Fruit fly (Drosophila melanogaster) whole organism, embryonic: ENCODE results near the gene Idi.

Experiments used
- Abd-B ChIP-seq: fragments of 200-800 bp; sonication (Bioruptor generic); optimal IDR thresholded peaks from 2 replicates; lab custom pipeline; 2018; ENCODE audit warnings: missing biosample characterization, mild to moderate bottlenecking, missing genetic modification characterization, moderate library complexity
- Awh ChIP-seq: fragments of 200-800 bp; sonication (Bioruptor generic); IDR thresholded peaks from 2 replicates; pipeline ENCODE4, ENCODE4 v1.3.6; 2022; ENCODE audit warnings: missing biosample characterization, missing genetic modification characterization
- Blimp-1 ChIP-seq: fragments of 200-800 bp; sonication (Bioruptor generic); optimal IDR thresholded peaks from 3 replicates; lab custom pipeline; 2018; ENCODE audit warnings: missing biosample characterization, missing genetic modification characterization, mild to moderate bottlenecking, moderate library complexity, missing genetic modification reagents
- BtbVII ChIP-seq: fragments of 200-800 bp; sonication (Bioruptor generic); optimal IDR thresholded peaks from 3 replicates; lab custom pipeline; 2017; ENCODE audit warnings: missing biosample characterization, mild to moderate bottlenecking, missing genetic modification characterization
- CG12236 ChIP-seq: fragments of 200-800 bp; sonication (Bioruptor generic); optimal IDR thresholded peaks from 2 replicates; lab custom pipeline; 2016; ENCODE audit warnings: missing biosample characterization, missing genetic modification characterization
- CG14441 ChIP-seq: fragments of 200-800 bp; sonication (Bioruptor generic); IDR thresholded peaks from 2 replicates; pipeline ENCODE4 v1.3.6; 2022; ENCODE audit warnings: missing biosample characterization, missing genetic modification characterization
- CG15514 ChIP-seq: fragments of 200-800 bp; sonication (Bioruptor generic); optimal IDR thresholded peaks from 3 replicates; lab custom pipeline; 2017; ENCODE audit warnings: missing biosample characterization, missing genetic modification characterization, mild to moderate bottlenecking, moderate library complexity, missing genetic modification reagents
- CG17568 ChIP-seq: fragments of 200-800 bp; sonication (Bioruptor generic); optimal IDR thresholded peaks from 2 replicates; lab custom pipeline; 2018; ENCODE audit warnings: missing biosample characterization, mild to moderate bottlenecking, missing genetic modification characterization, moderate library complexity
- CG1792 ChIP-seq: fragments of 200-800 bp; sonication (Bioruptor generic); optimal IDR thresholded peaks from 2 replicates; lab custom pipeline; 2016; ENCODE audit warnings: missing biosample characterization, missing genetic modification characterization
- CG18764 ChIP-seq: fragments of 200-800 bp; sonication (Bioruptor generic); optimal IDR thresholded peaks from 3 replicates; lab custom pipeline; 2016; ENCODE audit warnings: missing biosample characterization, missing genetic modification characterization
- CG2199 ChIP-seq: fragments of 200-800 bp; sonication (Bioruptor generic); IDR thresholded peaks from 3 replicates; pipeline ENCODE4 v1.3.6; 2022; ENCODE audit warnings: missing biosample characterization, missing genetic modification characterization
- CG2875 ChIP-seq: fragments of 200-800 bp; sonication (Bioruptor generic); optimal IDR thresholded peaks from 2 replicates; lab custom pipeline; 2017; ENCODE audit warnings: missing biosample characterization, mild to moderate bottlenecking, missing genetic modification characterization, missing genetic modification reagents
- CG2889 ChIP-seq: fragments of 200-800 bp; sonication (Bioruptor generic); IDR thresholded peaks from 3 replicates; pipeline ENCODE4 v1.3.6; 2022; ENCODE audit warnings: missing biosample characterization, missing genetic modification characterization
- CG34376 ChIP-seq: fragments of 200-800 bp; sonication (Bioruptor generic); optimal IDR thresholded peaks from 2 replicates; lab custom pipeline; 2018; ENCODE audit warnings: missing biosample characterization, mild to moderate bottlenecking, missing genetic modification characterization
- CG4282 ChIP-seq: fragments of 200-800 bp; sonication (Bioruptor generic); optimal IDR thresholded peaks from 2 replicates; lab custom pipeline; 2016; ENCODE audit warnings: missing biosample characterization, missing genetic modification characterization
- CG7928 ChIP-seq: fragments of 200-800 bp; sonication (Bioruptor generic); optimal IDR thresholded peaks from 2 replicates; lab custom pipeline; 2017; ENCODE audit warnings: missing biosample characterization, mild to moderate bottlenecking, missing genetic modification characterization
- Deaf1 ChIP-seq: fragments of 200-800 bp; optimal IDR thresholded peaks from 3 replicates; lab custom pipeline; 2019; ENCODE audit warnings: missing biosample characterization, mild to moderate bottlenecking, missing genetic modification characterization, moderate library complexity
- E2f1 ChIP-seq: fragments of 200-800 bp; sonication (Bioruptor generic); IDR thresholded peaks from 2 replicates; pipeline ENCODE4 v1.3.6; 2022; ENCODE audit warnings: missing biosample characterization, missing genetic modification characterization
- HLH4C ChIP-seq: fragments of 200-800 bp; sonication (Bioruptor generic); IDR thresholded peaks from 3 replicates; pipeline ENCODE4 v1.3.6; 2022; ENCODE audit warnings: missing biosample characterization, missing genetic modification characterization; ENCODE audit not compliant: partially characterized antibody
- Hmx ChIP-seq: fragments of 200-800 bp; sonication (Bioruptor generic); optimal IDR thresholded peaks from 2 replicates; lab custom pipeline; 2016; ENCODE audit warnings: missing biosample characterization, missing genetic modification characterization
- Hr3 ChIP-seq: fragments of 200-800 bp; sonication (Bioruptor generic); optimal IDR thresholded peaks from 3 replicates; lab custom pipeline; 2016; ENCODE audit warnings: missing biosample characterization, missing genetic modification characterization
- Hr78 ChIP-seq, 2 experiments: fragments of 200-800 bp in 1 of 2; fragments of >200 bp in 1 of 2; sonication (Bioruptor generic) in 1 of 2; optimal IDR thresholded peaks; 2 replicates each; lab custom pipeline; 2017 to 2019; ENCODE audit warnings: missing biosample characterization in 2 of 2, missing genetic modification characterization in 2 of 2, mild to moderate bottlenecking in 1 of 2, moderate library complexity in 1 of 2
- Lpt ChIP-seq: fragments of >200 bp; optimal IDR thresholded peaks from 2 replicates; lab custom pipeline; 2018; ENCODE audit warnings: missing biosample characterization, missing genetic modification characterization
- Neu2 ChIP-seq: fragments of 200-800 bp; sonication (Bioruptor generic); optimal IDR thresholded peaks from 3 replicates; lab custom pipeline; 2016; ENCODE audit warnings: missing biosample characterization, missing genetic modification characterization, borderline replicate concordance
- Oli ChIP-seq: fragments of 200-800 bp; sonication (Bioruptor generic); optimal IDR thresholded peaks from 2 replicates; lab custom pipeline; 2018; ENCODE audit warnings: missing biosample characterization, mild to moderate bottlenecking, missing genetic modification characterization, moderate library complexity
- Sox100B ChIP-seq: fragments of 200-800 bp; sonication (Bioruptor generic); optimal IDR thresholded peaks from 3 replicates; lab custom pipeline; 2018; ENCODE audit warnings: missing biosample characterization, mild to moderate bottlenecking, missing genetic modification characterization
- Ssrp ChIP-seq: fragments of 200-800 bp; sonication (Bioruptor generic); optimal IDR thresholded peaks from 2 replicates; lab custom pipeline; 2018; ENCODE audit warnings: missing biosample characterization, mild to moderate bottlenecking, missing genetic modification characterization, moderate library complexity
- Tbp ChIP-seq: fragments of >200 bp; optimal IDR thresholded peaks from 2 replicates; lab custom pipeline; 2018; ENCODE audit warnings: missing biosample characterization, missing genetic modification characterization
- Usf ChIP-seq: fragments of 200-800 bp; sonication (Bioruptor generic); optimal IDR thresholded peaks from 2 replicates; lab custom pipeline; 2017; ENCODE audit warnings: missing genotype, missing biosample characterization, missing genetic modification characterization
- al ChIP-seq: fragments of 200-800 bp; sonication (Bioruptor generic); IDR thresholded peaks from 2 replicates; pipeline ENCODE4 v1.3.6; 2022; ENCODE audit warnings: missing biosample characterization, missing genetic modification characterization
- bab2 ChIP-seq: fragments of 200-800 bp; sonication (Bioruptor generic); optimal IDR thresholded peaks from 2 replicates; lab custom pipeline; 2016; ENCODE audit warnings: missing biosample characterization, missing genetic modification characterization
- cg ChIP-seq: fragments of 200-800 bp; sonication (Bioruptor generic); optimal IDR thresholded peaks from 3 replicates; lab custom pipeline; 2019; ENCODE audit warnings: missing biosample characterization, mild to moderate bottlenecking, missing genetic modification characterization, moderate library complexity
- ci ChIP-seq: fragments of 200-800 bp; sonication (Bioruptor generic); IDR thresholded peaks from 3 replicates; pipeline ENCODE4 v1.3.6; 2022; ENCODE audit warnings: missing biosample characterization, missing genetic modification characterization
- cwo ChIP-seq: fragments of 200-800 bp; sonication (Bioruptor generic); optimal IDR thresholded peaks from 3 replicates; lab custom pipeline; 2017; ENCODE audit warnings: missing biosample characterization, missing genetic modification characterization, mild to moderate bottlenecking, moderate library complexity, missing genetic modification reagents
- ewg ChIP-seq: fragments of 200-800 bp; sonication (Bioruptor generic); optimal IDR thresholded peaks from 3 replicates; lab custom pipeline; 2017; ENCODE audit warnings: mild to moderate bottlenecking, missing biosample characterization, missing genetic modification reagents, missing genetic modification characterization
- gfzf ChIP-seq: fragments of 200-800 bp; sonication (Bioruptor generic); optimal IDR thresholded peaks from 2 replicates; lab custom pipeline; 2016; ENCODE audit warnings: missing biosample characterization, mild to moderate bottlenecking, missing genetic modification characterization, moderate library complexity
- gsb-n ChIP-seq: fragments of 200-800 bp; sonication (Bioruptor generic); optimal IDR thresholded peaks from 3 replicates; lab custom pipeline; 2018; ENCODE audit warnings: missing biosample characterization, mild to moderate bottlenecking, missing genetic modification characterization
- her ChIP-seq: fragments of 200-800 bp; sonication (Bioruptor generic); optimal IDR thresholded peaks from 2 replicates; lab custom pipeline; 2016; ENCODE audit warnings: missing biosample characterization, missing genetic modification characterization
- insv ChIP-seq, 2 experiments: fragments of 200-800 bp; sonication (Bioruptor generic); optimal IDR thresholded peaks; 3 replicates each; lab custom pipeline; 2016 to 2018; ENCODE audit warnings: missing biosample characterization in 2 of 2, missing genetic modification characterization in 2 of 2
- jing ChIP-seq: fragments of 200-800 bp; sonication (Bioruptor generic); optimal IDR thresholded peaks from 2 replicates; lab custom pipeline; 2018; ENCODE audit warnings: missing biosample characterization, mild to moderate bottlenecking, missing genetic modification characterization
- lov ChIP-seq, 2 experiments: fragments of 200-800 bp in 1 of 2; fragments of >200 bp in 1 of 2; sonication (Bioruptor generic) in 1 of 2; IDR thresholded peaks in 1 of 2; optimal IDR thresholded peaks in 1 of 2; 2 replicates in 1 of 2; 3 replicates in 1 of 2; pipeline versions ENCODE4 v1.3.6 to Lab custom; 2017 to 2022; ENCODE audit warnings: missing biosample characterization in 1 of 2, missing genetic modification characterization in 1 of 2
- pfk ChIP-seq: fragments of 200-800 bp; sonication (Bioruptor generic); optimal IDR thresholded peaks from 2 replicates; lab custom pipeline; 2018; ENCODE audit warnings: missing biosample characterization, mild to moderate bottlenecking, missing genetic modification characterization, moderate library complexity
- pita ChIP-seq: fragments of 200-800 bp; sonication (Bioruptor generic); optimal IDR thresholded peaks from 2 replicates; lab custom pipeline; 2017; ENCODE audit warnings: missing biosample characterization, mild to moderate bottlenecking, missing genetic modification characterization
- pros ChIP-seq: fragments of 200-800 bp; sonication (Bioruptor generic); optimal IDR thresholded peaks from 3 replicates; lab custom pipeline; 2019; ENCODE audit warnings: missing biosample characterization, mild to moderate bottlenecking, missing genetic modification characterization, moderate library complexity
- pzg ChIP-seq: fragments of 200-800 bp; sonication (Bioruptor generic); optimal IDR thresholded peaks from 3 replicates; lab custom pipeline; 2018; ENCODE audit warnings: missing biosample characterization, mild to moderate bottlenecking, missing genetic modification characterization, moderate library complexity
- repo ChIP-seq: fragments of 200-800 bp; sonication (Bioruptor generic); optimal IDR thresholded peaks from 2 replicates; lab custom pipeline; 2016; ENCODE audit warnings: missing biosample characterization, missing genetic modification characterization
- salm ChIP-seq: fragments of 200-800 bp; sonication (Bioruptor generic); optimal IDR thresholded peaks from 2 replicates; lab custom pipeline; 2018; ENCODE audit warnings: missing biosample characterization, mild to moderate bottlenecking, missing genetic modification characterization
- sisA ChIP-seq: fragments of 200-800 bp; sonication (Bioruptor generic); IDR thresholded peaks from 2 replicates; pipeline ENCODE4 v1.3.6; 2022; ENCODE audit warnings: missing biosample characterization, missing genetic modification characterization

Idi gene

DNA sequence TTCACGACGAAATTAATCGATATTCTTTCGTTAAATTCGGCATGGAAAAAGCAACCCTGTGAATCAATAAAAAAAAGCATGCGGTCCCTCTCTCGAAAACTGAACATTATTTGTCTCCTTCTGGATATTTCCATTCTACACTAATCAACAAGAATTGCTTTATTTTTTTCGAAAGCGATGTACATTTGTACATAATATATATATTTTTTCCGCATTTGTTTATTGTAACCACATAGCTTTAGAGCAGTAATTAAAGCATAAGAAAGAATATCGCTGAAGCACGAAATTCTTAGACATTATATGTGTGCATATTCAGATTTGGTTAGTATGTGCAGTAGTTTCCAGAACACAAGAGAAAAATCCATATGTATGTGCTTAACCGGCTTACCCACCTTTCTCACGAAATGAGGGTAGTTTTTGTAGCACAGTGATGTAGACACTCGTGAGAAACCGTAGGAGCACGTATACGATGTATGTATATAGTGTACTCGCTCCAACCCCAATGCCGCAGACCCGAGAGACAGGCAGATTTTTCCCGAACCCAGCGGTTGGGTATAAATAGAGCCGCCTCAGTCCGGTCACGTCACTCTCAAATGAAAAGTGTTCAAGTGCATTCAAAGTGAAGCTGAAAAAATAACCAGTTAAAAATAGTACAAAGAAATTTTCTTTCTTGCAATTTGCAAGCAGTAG lies 26.3 kb downstream of the Idi start (continued):
- no peak for TF ChIP-seq CG4282 (GFP tag; lab: Kevin White, UChicago)
- no peak for TF ChIP-seq E2f1 (GFP tag; lab: Robert Waterston, UW)
- peak; percentile 84 for TF ChIP-seq Blimp-1 (GFP tag; lab: Kevin White, UChicago)
- TF ChIP-seq CG2199 (GFP tag; lab: Robert Waterston, UW), result no peak
- no peak for TF ChIP-seq HLH4C (GFP tag; lab: Robert Waterston, UW)
- TF ChIP-seq Ssrp (tag; lab: Kevin White, UChicago), result peak; percentile 74
- peak; percentile 82 for TF ChIP-seq Hr3 (GFP tag; lab: Kevin White, UChicago)
- TF ChIP-seq gsb-n (tag; lab: Kevin White, UChicago), result no peak
- no peak for TF ChIP-seq al (GFP tag; lab: Robert Waterston, UW)
- peak; percentile 63 for TF ChIP-seq ewg (GFP tag; lab: Kevin White, UChicago)
- no peak for TF ChIP-seq lov (optimal IDR thresholded peaks at IDR 0.05; lab: Kevin White, UChicago)
- no peak for TF ChIP-seq lov (GFP tag; IDR thresholded peaks at IDR 0.05; lab: Robert Waterston, UW)
- TF ChIP-seq CG14441, result no peak
- no peak for TF ChIP-seq gfzf (GFP tag; lab: Kevin White, UChicago)
- peak; percentile 89 for TF ChIP-seq Tbp (GFP tag; lab: Kevin White, UChicago)
- peak; percentile 87 for TF ChIP-seq CG17568 (GFP tag; lab: Kevin White, UChicago)
- TF ChIP-seq pros (GFP tag; lab: Kevin White, UChicago), result peak; percentile 69
- peak; percentile 44 for TF ChIP-seq repo (GFP tag; lab: Kevin White, UChicago)
- peak; percentile 73 for TF ChIP-seq CG18764 (GFP tag; lab: Kevin White, UChicago)
- TF ChIP-seq CG7928, result peak; percentile 40
- peak; percentile 62 for TF ChIP-seq bab2 (GFP tag; lab: Kevin White, UChicago)
- TF ChIP-seq cg (GFP tag; lab: Kevin White, UChicago), result peak; percentile 29
- TF ChIP-seq salm (tag; lab: Kevin White, UChicago), result peak; percentile 53
- TF ChIP-seq sisA (GFP tag; lab: Robert Waterston, UW), result no peak
- TF ChIP-seq Lpt (GFP tag; lab: Kevin White, UChicago), result no peak
- TF ChIP-seq ci (GFP tag; lab: Robert Waterston, UW), result no peak
- TF ChIP-seq Hmx (GFP tag; lab: Kevin White, UChicago), result peak; percentile 83
- peak in 1 of 2 experiments; percentile 65 for TF ChIP-seq Hr78 (GFP tag; optimal IDR thresholded peaks at IDR 0.05; lab: Kevin White, UChicago)
- peak; percentile 93 for TF ChIP-seq Deaf1 (tag; lab: Kevin White, UChicago)
- TF ChIP-seq her (GFP tag; lab: Kevin White, UChicago), result peak; percentile 58
- peak; percentile 59 for TF ChIP-seq CG1792 (GFP tag; lab: Kevin White, UChicago)
- TF ChIP-seq CG12236 (GFP tag; lab: Kevin White, UChicago), result peak; percentile 40
- peak; percentile 96 for TF ChIP-seq CG34376 (GFP tag; lab: Kevin White, UChicago)
- no peak for TF ChIP-seq CG2889 (GFP tag; lab: Robert Waterston, UW)
- no peak for TF ChIP-seq Awh (GFP tag; lab: Robert Waterston, UW)
- peak; percentile 81 for TF ChIP-seq Usf (GFP tag; lab: Kevin White, UChicago)
- no peak for TF ChIP-seq Neu2 (GFP tag; lab: Kevin White, UChicago)
- peak; percentile 66 for TF ChIP-seq CG15514 (GFP tag; lab: Kevin White, UChicago)
- peak; percentile 35 for TF ChIP-seq pzg
- peak; percentile 93 for TF ChIP-seq Sox100B (GFP tag; lab: Kevin White, UChicago)
- peak in 1 of 2 experiments; percentile 46 for TF ChIP-seq insv (GFP tag; optimal IDR thresholded peaks at IDR 0.05; lab: Kevin White, UChicago)
- peak; percentile 83 for TF ChIP-seq Abd-B (GFP tag; lab: Kevin White, UChicago)
- peak; percentile 22 for TF ChIP-seq pfk (GFP tag; lab: Kevin White, UChicago)
- peak; percentile 8 for TF ChIP-seq CG2875 (GFP tag; lab: Kevin White, UChicago)
- TF ChIP-seq Oli (tag; lab: Kevin White, UChicago), result peak; percentile 87
- no peak for TF ChIP-seq pita (GFP tag; lab: Kevin White, UChicago)
- peak; percentile 90 for TF ChIP-seq cwo (GFP tag; lab: Kevin White, UChicago)
- peak; percentile 93 for TF ChIP-seq BtbVII
- peak; percentile 60 for TF ChIP-seq jing (GFP tag; lab: Kevin White, UChicago)
